Worm (Caenorhabditis elegans): ENCODE results near the gene T03D8.6.

ce11 chrV:20828820-20829219 is 8.7 kb upstream of the T03D8.6 start, which contains the start of gene sbt-1:
- TF ChIP-seq skn-1 (tag; optimal IDR thresholded peaks at IDR 0.05) (peak; percentile 11), ceh-82 (tag; optimal IDR thresholded peaks at IDR 0.05) (peak; percentile 58 to 85 (median 61)), nhr-237 (tag; optimal IDR thresholded peaks at IDR 0.05) (no peak), alr-1 (tag; optimal IDR thresholded peaks at IDR 0.05; ENCODE audit: borderline replicate concordance) (no peak), lin-39 (tag; optimal IDR thresholded peaks at IDR 0.05) (no peak), blmp-1 (tag; optimal IDR thresholded peaks at IDR 0.05) (no peak), tbx-2 (tag; optimal IDR thresholded peaks at IDR 0.05) (peak; percentile 63)
